Worm (Caenorhabditis elegans) whole organism, midembryonic: ENCODE results near the gene Y62H9A.13.

Experiments used
- T22C8.4 ChIP-seq: fragments of 200-800 bp; sonication (Bioruptor generic); IDR thresholded peaks from 2 replicates; pipeline ENCODE4 v1.3.6; 2022; ENCODE audit warnings: missing genetic modification characterization, missing compliant biosample characterization
- flt-1 ChIP-seq: fragments of 200-800 bp; sonication (Bioruptor generic); IDR thresholded peaks from 2 replicates; pipeline ENCODE4 v1.3.6; 2022; ENCODE audit warnings: missing genetic modification characterization, missing compliant biosample characterization
- klf-2 ChIP-seq: fragments of 200-800 bp; sonication (Bioruptor generic); conservative IDR thresholded peaks from 2 replicates; pipeline ENCODE4 v1.3.6; 2022; ENCODE audit warnings: missing genetic modification reagents, missing genetic modification characterization, missing compliant biosample characterization
- ref-1 ChIP-seq: fragments of 200-800 bp; sonication (Bioruptor generic); conservative IDR thresholded peaks from 2 replicates; pipeline ENCODE4 v1.3.6; 2022; ENCODE audit warnings: missing genetic modification reagents, missing genetic modification characterization, missing compliant biosample characterization
- tab-1 ChIP-seq: fragments of 200-800 bp; sonication (Bioruptor generic); IDR thresholded peaks from 2 replicates; pipeline ENCODE4 v1.3.6; 2022; ENCODE audit warnings: missing genetic modification characterization, missing compliant biosample characterization
- ztf-29 ChIP-seq: fragments of 200-800 bp; sonication (Bioruptor generic); IDR thresholded peaks from 2 replicates; pipeline ENCODE4 v1.3.6; 2022; ENCODE audit warnings: missing genetic modification reagents, missing genetic modification characterization, missing compliant biosample characterization

DNA sequence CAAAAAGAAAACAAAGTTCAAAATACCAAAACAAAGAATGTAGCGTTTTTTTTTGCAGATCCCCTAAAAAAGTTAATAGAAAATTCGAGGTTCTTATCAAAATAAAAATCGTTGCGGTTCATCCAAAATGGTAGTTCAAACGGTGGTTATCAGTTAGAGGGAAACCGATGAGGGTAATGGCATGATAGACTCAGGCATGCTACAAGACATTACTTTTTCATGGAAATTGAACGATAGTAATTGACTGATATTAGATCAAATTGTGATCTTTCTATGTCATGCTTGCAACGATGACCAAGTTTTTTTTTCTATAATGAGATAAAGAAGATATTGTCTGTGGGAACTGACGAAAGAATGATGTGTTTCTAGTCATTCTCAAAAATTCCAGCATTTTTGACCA, 47.8 kb downstream of the Y62H9A.13 start:
- no peak for TF ChIP-seq tab-1 (GFP tag; lab: Robert Waterston, UW)
- no peak for TF ChIP-seq ztf-29 (GFP tag; lab: Robert Waterston, UW)
- TF ChIP-seq ref-1, result no peak
- no peak for TF ChIP-seq klf-2
- no peak for TF ChIP-seq flt-1
- TF ChIP-seq T22C8.4 (GFP tag; lab: Robert Waterston, UW), result no peak
